Fruit fly (Drosophila melanogaster) whole organism, adult: ENCODE measurements around the gene Prim1.

Experiments
- CG11617 ChIP-seq: fragments of 200-800 bp; sonication (Bioruptor generic); optimal IDR thresholded peaks from 2 replicates; lab custom pipeline; 2017; ENCODE audit warnings: mild to moderate bottlenecking, missing biosample characterization, missing genetic modification reagents, missing genetic modification characterization
- CG12768 ChIP-seq: fragments of 200-800 bp; sonication (Bioruptor generic); optimal IDR thresholded peaks from 2 replicates; lab custom pipeline; 2017; ENCODE audit warnings: missing biosample characterization, missing genetic modification characterization, mild to moderate bottlenecking, moderate library complexity, missing genetic modification reagents
- CG33017 ChIP-seq: fragments of 200-800 bp; sonication (Bioruptor generic); optimal IDR thresholded peaks from 2 replicates; lab custom pipeline; 2018; ENCODE audit warnings: missing biosample characterization, mild to moderate bottlenecking, missing genetic modification characterization, moderate library complexity
- CG5204 ChIP-seq: fragments of 200-800 bp; sonication (Bioruptor generic); optimal IDR thresholded peaks from 2 replicates; lab custom pipeline; 2016; ENCODE audit warnings: missing biosample characterization, missing genetic modification characterization
- CG7101 ChIP-seq: fragments of 200-800 bp; sonication (Bioruptor generic); optimal IDR thresholded peaks from 2 replicates; lab custom pipeline; 2018; ENCODE audit warnings: missing biosample characterization, mild to moderate bottlenecking, missing genetic modification characterization, moderate library complexity
- Crg-1 ChIP-seq: fragments of 200-800 bp; sonication (Bioruptor generic); optimal IDR thresholded peaks from 2 replicates; lab custom pipeline; 2016; ENCODE audit warnings: missing biosample characterization, missing genetic modification characterization
- Hr96 ChIP-seq: fragments of 200-800 bp; sonication (Bioruptor generic); optimal IDR thresholded peaks from 2 replicates; lab custom pipeline; 2016; ENCODE audit warnings: missing biosample characterization, missing genetic modification characterization
- bab1 ChIP-seq: fragments of 200-800 bp; sonication (Bioruptor generic); optimal IDR thresholded peaks from 3 replicates; lab custom pipeline; 2019; ENCODE audit warnings: missing biosample characterization, mild to moderate bottlenecking, missing genetic modification characterization, moderate library complexity
- cic ChIP-seq: fragments of 200-800 bp; sonication (Bioruptor generic); optimal IDR thresholded peaks from 2 replicates; lab custom pipeline; 2017; ENCODE audit warnings: missing biosample characterization, mild to moderate bottlenecking, missing genetic modification characterization, moderate library complexity
- kay ChIP-seq: fragments of 200-800 bp; sonication (Bioruptor generic); peaks from one replicate; lab custom pipeline; 2016; ENCODE audit warnings: missing biosample characterization, missing genetic modification characterization, borderline replicate concordance
- ovo ChIP-seq: fragments of 200-800 bp; sonication (Bioruptor generic); optimal IDR thresholded peaks from 2 replicates; lab custom pipeline; 2016; ENCODE audit warnings: missing biosample characterization, missing genetic modification characterization
- pad ChIP-seq: fragments of 200-800 bp; sonication (Bioruptor generic); optimal IDR thresholded peaks from 3 replicates; lab custom pipeline; 2017; ENCODE audit warnings: missing biosample characterization, missing genetic modification characterization, mild to moderate bottlenecking, moderate library complexity, missing genetic modification reagents

DNA sequence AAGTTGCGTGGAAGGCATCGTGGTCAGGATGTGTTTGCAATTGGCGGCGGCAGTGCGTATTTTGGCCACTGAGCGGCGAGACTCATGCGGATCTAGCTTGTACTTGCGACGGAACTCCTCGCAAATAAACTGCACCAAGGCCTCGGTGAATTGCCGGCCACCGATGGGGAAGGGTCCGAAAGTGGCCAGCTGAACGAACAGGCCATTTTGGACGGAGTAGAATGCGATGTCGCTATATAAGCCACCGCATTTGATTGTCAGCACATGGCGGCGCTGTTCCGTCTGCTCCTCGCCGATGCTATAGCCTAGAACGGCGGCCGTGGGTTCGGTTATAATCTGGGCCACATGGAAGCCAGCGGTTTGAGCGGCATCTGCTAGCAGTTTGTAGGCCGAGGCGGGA is 5.1 kb downstream of the Prim1 start:
- TF ChIP-seq kay (GFP tag; lab: Kevin White, UChicago) (no peak), Crg-1 (GFP tag; lab: Kevin White, UChicago) (no peak), cic (GFP tag; lab: Kevin White, UChicago) (no peak), CG12768 (GFP tag; lab: Kevin White, UChicago) (no peak), CG7101 (no peak), pad (GFP tag; lab: Kevin White, UChicago) (no peak), CG5204 (no peak), CG33017 (tag; lab: Kevin White, UChicago) (no peak), Hr96 (GFP tag; lab: Kevin White, UChicago) (no peak), ovo (GFP tag; lab: Kevin White, UChicago) (no peak), bab1 (GFP tag; lab: Kevin White, UChicago) (no peak), CG11617 (GFP tag; lab: Kevin White, UChicago) (no peak)
